Worm (Caenorhabditis elegans): ENCODE measurements around the gene ssup-72.

- no peak for TF ChIP-seq med-1 (GFP tag; optimal IDR thresholded peaks at IDR 0.05; ENCODE audit: insufficient read depth)
- TF ChIP-seq ref-1 (GFP tag; conservative IDR thresholded peaks at IDR 0.05), result no peak
- no peak for TF ChIP-seq flt-1 (GFP tag; IDR thresholded peaks at IDR 0.05)
- TF ChIP-seq ztf-23 (GFP tag; IDR thresholded peaks at IDR 0.05), result no peak
- TF ChIP-seq cog-1 (tag; optimal IDR thresholded peaks at IDR 0.05), result no peak
- no peak for TF ChIP-seq T22C8.4 (GFP tag; IDR thresholded peaks at IDR 0.05)
These were observed 7.0 kb downstream of the ssup-72 start, which contains the start of gene gldi-2 for ce11 chrII:6783377-6783829.
